Fruit fly (Drosophila melanogaster) whole organism, wandering third instar larva: ENCODE results near the gene Sqor.

ENCODE experiments used
- Dfd ChIP-seq: fragments of >200 bp; optimal IDR thresholded peaks from 2 replicates; lab custom pipeline; 2017; ENCODE audit warnings: missing biosample characterization, missing genetic modification characterization
- GATAd ChIP-seq: sonication (Bioruptor generic); optimal IDR thresholded peaks from 2 replicates; lab custom pipeline; 2016; ENCODE audit warnings: missing biosample characterization, missing genetic modification characterization
- Hnf4 ChIP-seq: fragments of 200-800 bp; sonication (Bioruptor generic); optimal IDR thresholded peaks from 2 replicates; lab custom pipeline; 2016; ENCODE audit warnings: missing biosample characterization, mild to moderate bottlenecking, missing genetic modification characterization
- Mio ChIP-seq: sonication (Bioruptor generic); optimal IDR thresholded peaks from 2 replicates; lab custom pipeline; 2016; ENCODE audit warnings: missing biosample characterization, missing genetic modification characterization
- dl ChIP-seq, 2 experiments: fragments of 175-275, 200-275 bp in 1 of 2; fragments of 200-275 bp in 1 of 2; sonication (Bioruptor generic); optimal IDR thresholded peaks; lab custom pipeline; 2018; ENCODE audit warnings: mild to moderate bottlenecking in 2 of 2, missing biosample characterization in 2 of 2, missing genetic modification characterization in 2 of 2, moderate library complexity in 2 of 2; ENCODE audit not compliant: partially characterized antibody in 2 of 2, insufficient read depth in 1 of 2
- h ChIP-seq: fragments of 200-800 bp; sonication (Bioruptor generic); optimal IDR thresholded peaks from 3 replicates; lab custom pipeline; 2016; ENCODE audit warnings: missing biosample characterization, mild to moderate bottlenecking, missing genetic modification characterization
- jim ChIP-seq: fragments of 175-275, 200-325 bp; sonication (Bioruptor generic); optimal IDR thresholded peaks from 2 replicates; lab custom pipeline; 2016; ENCODE audit warnings: missing biosample characterization, mild to moderate bottlenecking, missing genetic modification characterization
- usp ChIP-seq: fragments of >200 bp; optimal IDR thresholded peaks from 2 replicates; lab custom pipeline; 2017; ENCODE audit warnings: missing biosample characterization, missing genetic modification characterization

DNA sequence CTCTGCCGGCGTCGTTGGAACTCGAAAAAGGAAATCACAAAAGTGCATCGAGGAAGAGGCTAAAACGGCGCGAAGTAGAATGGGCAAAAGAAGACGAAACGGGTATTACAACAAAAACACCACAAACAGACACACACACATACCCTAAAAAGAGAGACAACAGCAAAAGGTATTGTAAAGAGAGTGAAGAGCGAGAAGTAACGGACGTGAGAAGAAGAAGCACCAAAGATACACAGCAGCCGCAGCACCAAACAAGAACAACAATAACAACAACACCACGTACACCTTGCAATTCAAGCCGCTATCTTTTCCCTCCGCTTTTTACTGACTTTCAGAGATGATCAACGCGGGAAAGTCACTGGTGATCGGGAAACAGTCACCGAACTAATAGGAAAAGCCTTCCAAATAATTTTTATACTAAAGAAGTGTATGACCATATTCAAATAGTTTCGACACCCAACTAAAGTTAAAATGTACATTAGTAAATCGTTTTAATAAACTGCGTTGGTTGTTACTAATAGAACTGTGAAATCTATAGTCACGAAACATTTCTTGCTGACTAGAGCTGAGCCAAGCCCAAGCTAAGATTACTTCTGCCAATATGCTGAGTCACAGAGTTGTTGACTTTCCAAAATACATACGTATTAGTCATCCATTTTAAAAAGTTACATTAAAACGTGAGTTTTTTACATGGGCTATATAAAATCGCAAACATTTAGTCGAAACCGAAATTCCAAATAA lies 12.3 kb downstream of the Sqor start:
- TF ChIP-seq jim (GFP tag; lab: Kevin White, UChicago) (no peak), Dfd (no peak), GATAd (GFP tag; lab: Kevin White, UChicago) (no peak), Mio (GFP tag; lab: Kevin White, UChicago) (no peak), h (no peak), usp (GFP tag; lab: Kevin White, UChicago) (no peak), dl (GFP tag; optimal IDR thresholded peaks at IDR 0.05; lab: Kevin White, UChicago; ENCODE audit: insufficient read depth in 1 of 2, partially characterized antibody in 2 of 2) (no peak), Hnf4 (GFP tag; lab: Kevin White, UChicago) (no peak)
